Fruit fly (Drosophila melanogaster) S2 (cell line): Measurements from ENCODE around the gene Eip93F.

ENCODE experiments used
- CG8478 ChIP-seq: fragments of >200 bp; optimal IDR thresholded peaks from 2 replicates; lab custom pipeline; 2018
- CTCF ChIP-seq, 2 experiments: fragments of >200 bp; optimal IDR thresholded peaks; 2 replicates each; lab custom pipeline; 2018

DNA sequence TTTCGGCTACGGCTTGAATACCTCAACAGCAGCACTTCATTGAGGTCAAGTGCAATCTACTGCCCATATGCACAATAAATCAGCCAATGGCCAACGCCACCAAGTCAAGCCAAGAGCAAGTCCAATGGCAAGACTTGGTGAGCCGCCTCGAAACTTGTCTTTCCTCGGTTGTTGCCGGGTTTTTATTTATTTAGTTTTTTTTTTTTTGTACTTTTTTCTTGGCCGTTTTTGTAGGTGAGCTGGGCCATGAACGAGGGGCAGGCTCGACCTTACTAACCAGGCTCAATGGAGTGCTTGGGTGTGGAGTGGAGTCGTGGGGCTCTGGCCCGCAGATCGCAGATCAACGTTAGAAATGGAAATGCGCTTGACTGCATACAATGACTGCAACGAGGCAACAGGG lies 7.4 kb downstream of the Eip93F start:
- TF ChIP-seq CG8478 (lab: Kevin White, UChicago) (no peak), CTCF (optimal IDR thresholded peaks at IDR 0.05; lab: Kevin White, UChicago) (no peak)
